Worm (Caenorhabditis elegans) whole organism, L3 larva: ENCODE results near the gene W09C2.8.

Experiments used
- ZK546.5 ChIP-seq: sonication (generic microtip); optimal IDR thresholded peaks from 2 replicates; lab custom pipeline; 2017; ENCODE audit warnings: missing biosample characterization, missing genetic modification characterization
- aly-2 ChIP-seq: fragments of 150-350 bp; optimal IDR thresholded peaks from 2 replicates; lab custom pipeline; 2014; ENCODE audit warnings: missing biosample characterization, missing genetic modification characterization
- ama-1 ChIP-seq: fragments of 150-350 bp; optimal IDR thresholded peaks from 2 replicates; lab custom pipeline; 2018
- ceh-16 ChIP-seq: sonication (generic microtip); optimal IDR thresholded peaks from 2 replicates; lab custom pipeline; 2017; ENCODE audit warnings: missing biosample characterization, missing genetic modification characterization
- ceh-28 ChIP-seq: fragments of 150-350 bp; optimal IDR thresholded peaks from 2 replicates; lab custom pipeline; 2014; ENCODE audit warnings: missing biosample characterization, missing genetic modification reagents, missing genetic modification characterization
- ceh-9 ChIP-seq: sonication (generic microtip); optimal IDR thresholded peaks from 2 replicates; lab custom pipeline; 2018; ENCODE audit warnings: missing biosample characterization, missing genetic modification characterization
- daf-12 ChIP-seq: fragments of 150-350 bp; optimal IDR thresholded peaks from 2 replicates; lab custom pipeline; 2014; ENCODE audit warnings: missing biosample characterization, missing genetic modification reagents, missing genetic modification characterization
- egl-5 ChIP-seq: fragments of 150-350 bp; optimal IDR thresholded peaks from 2 replicates; lab custom pipeline; 2017; ENCODE audit warnings: missing biosample characterization, missing genetic modification reagents, missing genetic modification characterization, inconsistent platforms
- elt-1 ChIP-seq: fragments of 150-350 bp; optimal IDR thresholded peaks from 2 replicates; lab custom pipeline; 2014; ENCODE audit warnings: missing biosample characterization, missing genetic modification characterization
- elt-2 ChIP-seq: sonication (generic microtip); optimal IDR thresholded peaks from 2 replicates; lab custom pipeline; 2016; ENCODE audit warnings: missing genetic modification reagents, mild to moderate bottlenecking, missing genetic modification characterization, missing compliant biosample characterization
- elt-3 ChIP-seq, 3 experiments: fragments of 150-350 bp in 1 of 3; sonication (generic microtip) in 2 of 3; optimal IDR thresholded peaks; 2 replicates in 2 of 3; 4 replicates in 1 of 3; lab custom pipeline; 2014 to 2017; ENCODE audit warnings: missing biosample characterization in 3 of 3, missing genetic modification characterization in 3 of 3
- eor-1 ChIP-seq, 2 experiments: fragments of 150-350 bp; optimal IDR thresholded peaks; 2 replicates each; lab custom pipeline; 2014 to 2018; ENCODE audit warnings: missing biosample characterization in 2 of 2, missing genetic modification characterization in 2 of 2
- fkh-10 ChIP-seq: sonication (generic microtip); optimal IDR thresholded peaks from 2 replicates; lab custom pipeline; 2017; ENCODE audit warnings: missing biosample characterization, missing genetic modification reagents, missing genetic modification characterization
- fkh-2 ChIP-seq: fragments of 150-350 bp; optimal IDR thresholded peaks from 2 replicates; lab custom pipeline; 2014; ENCODE audit warnings: missing biosample characterization, missing genetic modification reagents, missing genetic modification characterization
- fos-1 ChIP-seq: fragments of 150-350 bp; optimal IDR thresholded peaks from 2 replicates; lab custom pipeline; 2014; ENCODE audit warnings: missing biosample characterization, missing genetic modification characterization
- hmg-11 ChIP-seq: sonication (generic microtip); optimal IDR thresholded peaks from 2 replicates; lab custom pipeline; 2016; ENCODE audit warnings: missing genetic modification characterization, missing compliant biosample characterization
- lin-39 ChIP-seq: fragments of 150-350 bp; optimal IDR thresholded peaks from 2 replicates; lab custom pipeline; 2018; ENCODE audit warnings: missing biosample characterization, missing genetic modification reagents, missing genetic modification characterization
- lsy-12 ChIP-seq: sonication (generic microtip); optimal IDR thresholded peaks from 2 replicates; lab custom pipeline; 2016; ENCODE audit warnings: mild to moderate bottlenecking, missing genetic modification characterization, missing compliant biosample characterization
- mdl-1 ChIP-seq: fragments of 150-350 bp; optimal IDR thresholded peaks from 2 replicates; lab custom pipeline; 2014; ENCODE audit warnings: missing biosample characterization, missing genetic modification characterization
- mml-1 ChIP-seq: fragments of 150-350 bp; sonication (generic microtip); optimal IDR thresholded peaks from 3 replicates; lab custom pipeline; 2014; ENCODE audit warnings: missing biosample characterization, missing genetic modification characterization
- nfya-1 ChIP-seq: sonication (generic microtip); optimal IDR thresholded peaks from 2 replicates; lab custom pipeline; 2017; ENCODE audit warnings: missing genetic modification characterization, mild to moderate bottlenecking, missing compliant biosample characterization, antibody characterized with exemption, moderate library complexity; ENCODE audit not compliant: insufficient read depth
- nhr-11 ChIP-seq: fragments of 150-350 bp; optimal IDR thresholded peaks from 2 replicates; lab custom pipeline; 2014; ENCODE audit warnings: missing biosample characterization, missing genetic modification characterization
- nhr-12 ChIP-seq: fragments of 150-350 bp; optimal IDR thresholded peaks from 2 replicates; lab custom pipeline; 2014; ENCODE audit warnings: missing biosample characterization, missing genetic modification characterization
- nhr-237 ChIP-seq: fragments of 150-350 bp; optimal IDR thresholded peaks from 2 replicates; lab custom pipeline; 2014; ENCODE audit warnings: missing biosample characterization, missing genetic modification characterization
- nhr-28 ChIP-seq: fragments of 150-350 bp; optimal IDR thresholded peaks from 2 replicates; lab custom pipeline; 2014; ENCODE audit warnings: missing biosample characterization, missing genetic modification characterization
- nhr-43 ChIP-seq: sonication (generic microtip); optimal IDR thresholded peaks from 2 replicates; lab custom pipeline; 2016; ENCODE audit warnings: mild to moderate bottlenecking, missing genetic modification characterization, missing compliant biosample characterization; ENCODE audit not compliant: poor library complexity, severe bottlenecking
- nhr-67 ChIP-seq: fragments of 150-350 bp; optimal IDR thresholded peaks from 2 replicates; lab custom pipeline; 2014; ENCODE audit warnings: missing biosample characterization, missing genetic modification characterization
- nhr-76 ChIP-seq: fragments of 150-350 bp; sonication (generic microtip); optimal IDR thresholded peaks from 5 replicates; lab custom pipeline; 2014; ENCODE audit warnings: missing biosample characterization, missing genetic modification characterization
- pha-4 ChIP-seq: fragments of 150-350 bp; optimal IDR thresholded peaks from 2 replicates; lab custom pipeline; 2014; ENCODE audit warnings: missing biosample characterization, missing genetic modification reagents, missing genetic modification characterization
- pqm-1 ChIP-seq: fragments of 150-350 bp; optimal IDR thresholded peaks from 2 replicates; lab custom pipeline; 2017; ENCODE audit warnings: missing biosample characterization, missing genetic modification characterization, inconsistent platforms
- sea-2 ChIP-seq: fragments of 150-350 bp; sonication (generic microtip); optimal IDR thresholded peaks from 4 replicates; lab custom pipeline; 2014; ENCODE audit warnings: missing biosample characterization, missing genetic modification reagents, missing genetic modification characterization
- skn-1 ChIP-seq: fragments of 150-350 bp; optimal IDR thresholded peaks from 2 replicates; lab custom pipeline; 2014; ENCODE audit warnings: missing biosample characterization, missing genetic modification characterization
- snpc-4 ChIP-seq: fragments of 150-350 bp; optimal IDR thresholded peaks from 2 replicates; lab custom pipeline; 2014; ENCODE audit warnings: missing biosample characterization, missing genetic modification characterization
- tbx-2 ChIP-seq: sonication (generic microtip); optimal IDR thresholded peaks from 2 replicates; lab custom pipeline; 2016; ENCODE audit warnings: mild to moderate bottlenecking, missing genetic modification characterization, missing compliant biosample characterization
- unc-39 ChIP-seq: sonication (generic microtip); optimal IDR thresholded peaks from 4 replicates; lab custom pipeline; 2017; ENCODE audit warnings: missing biosample characterization, missing genetic modification characterization
- zag-1 ChIP-seq: fragments of 150-350 bp; optimal IDR thresholded peaks from 2 replicates; lab custom pipeline; 2014; ENCODE audit warnings: missing biosample characterization, missing genetic modification characterization
- ztf-11 ChIP-seq: fragments of 150-350 bp; optimal IDR thresholded peaks from 2 replicates; lab custom pipeline; 2014; ENCODE audit warnings: missing biosample characterization, missing genetic modification characterization
- ztf-4 ChIP-seq: fragments of 150-350 bp; optimal IDR thresholded peaks from 2 replicates; lab custom pipeline; 2014; ENCODE audit warnings: missing biosample characterization, missing genetic modification characterization

Gene W09C2.8

ce11 chrIV:9655556-9655955, 31.4 kb upstream of the W09C2.8 start:
- TF ChIP-seq snpc-4 (tag; lab: Kevin White, UChicago) (no peak), lsy-12 (tag; lab: Kevin White, UChicago) (no peak), mml-1 (tag; lab: Kevin White, UChicago) (no peak), unc-39 (no peak), fkh-10 (GFP tag; lab: Kevin White, UChicago) (no peak), nfya-1 (tag; lab: Kevin White, UChicago) (no peak), aly-2 (tag; lab: Kevin White, UChicago) (no peak), ceh-28 (tag; lab: Kevin White, UChicago) (no peak), nhr-28 (tag; lab: Kevin White, UChicago) (no peak), egl-5 (tag; lab: Kevin White, UChicago) (no peak), nhr-11 (tag; lab: Kevin White, UChicago) (no peak), sea-2 (GFP tag; lab: Kevin White, UChicago) (no peak), ztf-4 (no peak), zag-1 (tag; lab: Kevin White, UChicago) (no peak), pqm-1 (tag; lab: Kevin White, UChicago) (no peak), hmg-11 (tag; lab: Kevin White, UChicago) (no peak), nhr-12 (tag; lab: Kevin White, UChicago) (no peak), ceh-16 (tag; lab: Kevin White, UChicago) (no peak), nhr-43 (tag; lab: Kevin White, UChicago) (no peak), elt-1 (tag; lab: Kevin White, UChicago) (no peak)
- TF ChIP-seq, all 47 proteins: peak for 0

- TF ChIP-seq daf-12 (tag; lab: Kevin White, UChicago), result no peak
- no peak for TF ChIP-seq tbx-2 (tag; lab: Kevin White, UChicago)
- no peak for TF ChIP-seq ceh-28 (tag; lab: Kevin White, UChicago)
- no peak for TF ChIP-seq unc-39
- TF ChIP-seq hmg-11 (tag; lab: Kevin White, UChicago), result no peak
- TF ChIP-seq egl-5 (tag; lab: Kevin White, UChicago), result no peak
- TF ChIP-seq elt-3 (tag; optimal IDR thresholded peaks at IDR 0.05; lab: Kevin White, UChicago), result no peak
- TF ChIP-seq nhr-76, result no peak
- no peak for TF ChIP-seq elt-1 (tag; lab: Kevin White, UChicago)
- no peak for TF ChIP-seq nhr-43 (tag; lab: Kevin White, UChicago)
- TF ChIP-seq sea-2 (GFP tag; lab: Kevin White, UChicago), result no peak
- no peak for TF ChIP-seq fos-1 (tag; lab: Kevin White, UChicago)
- no peak for TF ChIP-seq fkh-2 (tag; lab: Kevin White, UChicago)
- no peak for TF ChIP-seq nhr-11 (tag; lab: Kevin White, UChicago)
- no peak for TF ChIP-seq ZK546.5
- TF ChIP-seq mdl-1 (tag; lab: Kevin White, UChicago), result no peak
- TF ChIP-seq nhr-237, result no peak
- no peak for TF ChIP-seq ztf-11 (tag; lab: Kevin White, UChicago)
- no peak for TF ChIP-seq ama-1 (lab: Kevin White, UChicago)
- TF ChIP-seq, all 47 proteins: peak for 0
Measured at ce11 chrIV:9654017-9654416, 29.8 kb upstream of the W09C2.8 start, which contains the start of gene F58G6.7. Gene F58G6.7 (plus strand): TSS chrIV:9654317.

DNA sequence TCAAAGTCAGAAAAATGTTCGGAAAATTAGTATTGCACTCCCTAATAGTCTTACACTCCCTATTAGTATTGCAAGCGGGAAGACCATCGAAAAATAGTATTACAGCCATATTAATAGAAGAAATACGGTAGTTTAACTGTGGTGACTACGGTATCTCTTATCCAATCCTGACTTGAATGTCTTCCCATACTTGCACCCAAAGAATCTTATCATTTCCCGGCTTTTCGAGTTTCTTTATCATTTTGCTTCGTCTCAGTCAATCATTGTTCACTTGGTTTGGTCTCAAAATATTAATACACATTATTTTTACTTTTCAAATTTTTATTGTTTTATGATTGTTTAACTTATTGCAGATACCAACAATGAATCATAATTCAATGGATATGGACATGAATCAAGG, 29.0 kb upstream of the W09C2.8 start, which contains the start of gene F58G6.3:
TSS of gene F58G6.3 (plus strand) at position 352 of the 400 bp plus-strand sequence.
- no peak for TF ChIP-seq ceh-9 (tag; lab: Kevin White, UChicago)
- peak; percentile 62 for TF ChIP-seq elt-2 (tag; lab: Kevin White, UChicago)
- TF ChIP-seq pqm-1 (tag; lab: Kevin White, UChicago), result peak; percentile 35
- TF ChIP-seq eor-1 (tag; optimal IDR thresholded peaks at IDR 0.05; lab: Kevin White, UChicago), result no peak
- TF ChIP-seq nfya-1 (tag; lab: Kevin White, UChicago), result peak; percentile 7
- TF ChIP-seq, all 47 proteins: peak for 3

- TF ChIP-seq nhr-76, result no peak
- TF ChIP-seq daf-12 (tag; lab: Kevin White, UChicago), result no peak
- TF ChIP-seq elt-3 (tag; optimal IDR thresholded peaks at IDR 0.05; lab: Kevin White, UChicago), result no peak
- no peak for TF ChIP-seq hmg-11 (tag; lab: Kevin White, UChicago)
- no peak for TF ChIP-seq ceh-28 (tag; lab: Kevin White, UChicago)
- no peak for TF ChIP-seq sea-2 (GFP tag; lab: Kevin White, UChicago)
- no peak for TF ChIP-seq nhr-43 (tag; lab: Kevin White, UChicago)
- no peak for TF ChIP-seq elt-1 (tag; lab: Kevin White, UChicago)
- TF ChIP-seq pha-4 (tag; lab: Kevin White, UChicago), result peak; percentile 9
- no peak for TF ChIP-seq fkh-10 (GFP tag; lab: Kevin White, UChicago)
- peak; percentile 89 for TF ChIP-seq pqm-1 (tag; lab: Kevin White, UChicago)
- TF ChIP-seq tbx-2 (tag; lab: Kevin White, UChicago), result no peak
- TF ChIP-seq ama-1 (lab: Kevin White, UChicago), result no peak
- peak; percentile 97 for TF ChIP-seq elt-2 (tag; lab: Kevin White, UChicago)
- TF ChIP-seq lsy-12 (tag; lab: Kevin White, UChicago), result no peak
- peak; percentile 63 for TF ChIP-seq skn-1 (tag; lab: Kevin White, UChicago)
- TF ChIP-seq nhr-67 (tag; lab: Kevin White, UChicago), result no peak
- no peak for TF ChIP-seq ztf-4
- TF ChIP-seq ceh-16 (tag; lab: Kevin White, UChicago), result no peak
- no peak for TF ChIP-seq lin-39 (tag; lab: Kevin White, UChicago)
- no peak for TF ChIP-seq nfya-1 (tag; lab: Kevin White, UChicago)
- TF ChIP-seq mdl-1 (tag; lab: Kevin White, UChicago), result no peak
- TF ChIP-seq nhr-237, result no peak
- TF ChIP-seq aly-2 (tag; lab: Kevin White, UChicago), result no peak
Measured at ce11 chrIV:9651234-9651633, 27.1 kb upstream of the W09C2.8 start, which contains the start of gene chca-1. Gene chca-1 (plus strand): TSS chrIV:9651394.
